Fruit fly (Drosophila melanogaster): ENCODE measurements around the gene CG14339.

DNA sequence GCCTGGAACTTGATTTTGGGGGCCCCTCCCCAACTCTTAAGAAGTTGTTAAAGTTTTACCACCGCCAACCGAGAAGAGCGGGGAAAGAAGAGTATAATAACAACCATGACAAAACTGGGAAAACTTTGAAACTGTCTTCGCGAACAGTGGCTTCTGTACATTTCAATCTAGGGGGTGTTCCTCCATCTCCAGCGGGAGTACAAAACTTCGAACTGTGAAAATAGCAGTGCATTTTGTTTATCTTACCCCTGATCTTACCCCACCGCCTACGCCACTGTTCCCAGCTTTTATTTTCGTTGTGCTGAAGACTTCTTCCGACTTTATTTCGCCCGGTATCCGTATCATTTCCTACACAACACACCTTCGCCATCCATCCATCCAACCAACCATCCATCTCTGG, 37.4 kb upstream of the CG14339 start:
- TF ChIP-seq CTCF (optimal IDR thresholded peaks at IDR 0.05) = no peak
- TF ChIP-seq CG8478 (optimal IDR thresholded peaks at IDR 0.05) = no peak
